Worm (Caenorhabditis elegans): ENCODE data around the gene col-95.

The col-95 gene

ce11 chrIII:11692380-11692779 is 11.4 kb upstream of the col-95 start:
- TF ChIP-seq elt-2 (tag; optimal IDR thresholded peaks at IDR 0.05), result no peak
- TF ChIP-seq nhr-11 (tag; optimal IDR thresholded peaks at IDR 0.05), result no peak
- TF ChIP-seq fkh-10 (GFP tag; optimal IDR thresholded peaks at IDR 0.05), result no peak
- TF ChIP-seq ceh-19 (GFP tag; optimal IDR thresholded peaks at IDR 0.05), result no peak
- no peak for TF ChIP-seq ceh-14 (tag; optimal IDR thresholded peaks at IDR 0.05)
- no peak for TF ChIP-seq ceh-34 (tag; optimal IDR thresholded peaks at IDR 0.05)
- no peak for TF ChIP-seq C08G9.2 (tag; optimal IDR thresholded peaks at IDR 0.05)
- no peak for TF ChIP-seq unc-55 (GFP tag; optimal IDR thresholded peaks at IDR 0.05)
- no peak for TF ChIP-seq pros-1 (tag; optimal IDR thresholded peaks at IDR 0.05)
- TF ChIP-seq pqm-1 (tag; optimal IDR thresholded peaks at IDR 0.05), result no peak
- TF ChIP-seq eyg-1 (tag; optimal IDR thresholded peaks at IDR 0.05), result no peak
- no peak for TF ChIP-seq ceh-2 (tag; optimal IDR thresholded peaks at IDR 0.05)

DNA sequence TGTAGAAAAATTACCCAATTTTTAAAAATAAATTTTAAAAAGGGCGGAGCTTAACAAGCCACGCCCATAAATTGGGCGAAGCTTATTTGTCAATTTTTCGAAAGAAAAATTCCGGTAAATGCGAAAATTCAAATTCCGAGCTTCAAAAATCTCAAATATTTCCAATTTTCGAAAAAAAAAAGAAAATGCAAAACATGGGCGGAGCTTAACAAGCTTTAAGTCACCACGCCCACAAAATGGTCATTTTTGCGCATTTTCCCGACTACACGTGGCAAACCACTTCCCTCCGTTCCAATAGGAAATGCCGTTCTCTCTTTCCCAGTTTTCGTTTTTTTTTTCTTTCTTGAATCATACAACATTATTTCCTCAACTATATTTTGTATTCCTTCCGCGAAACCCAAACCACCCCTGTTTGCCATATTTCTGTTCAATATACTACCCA is 9.3 kb upstream of the col-95 start:
- TF ChIP-seq lin-11 (tag; optimal IDR thresholded peaks at IDR 0.05) (no peak), unc-86 (tag; optimal IDR thresholded peaks at IDR 0.05) (no peak)

DNA sequence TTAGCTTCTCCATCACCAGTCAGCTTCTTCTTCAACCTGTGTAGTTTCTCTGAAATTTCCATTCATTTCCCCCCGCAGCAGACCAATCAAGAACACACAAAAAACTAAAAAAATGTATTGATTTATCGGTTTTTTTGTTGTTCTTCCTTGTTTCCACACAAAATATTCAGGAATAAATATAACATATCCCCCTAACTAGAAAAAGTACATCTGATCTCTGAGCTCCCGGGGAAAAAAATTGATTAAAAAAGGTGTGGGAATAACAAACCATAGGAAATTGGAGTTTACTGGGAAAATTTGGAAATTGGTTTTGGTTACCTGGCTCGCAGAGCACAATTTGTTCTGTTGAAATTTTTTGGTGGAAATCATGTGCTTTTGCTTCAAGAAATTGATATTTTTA is 8.8 kb upstream of the col-95 start, which contains the start of gene Y41C4A.22:
TSS of gene Y41C4A.22 (plus strand) at position 301 of the 400 bp plus-strand sequence.
- TF ChIP-seq sox-4 (tag; optimal IDR thresholded peaks at IDR 0.05) (no peak), madf-2 (tag; optimal IDR thresholded peaks at IDR 0.05) (no peak), elt-4 (tag; optimal IDR thresholded peaks at IDR 0.05) (no peak), hlh-8 (tag; optimal IDR thresholded peaks at IDR 0.05) (no peak), ceh-30 (tag; optimal IDR thresholded peaks at IDR 0.05) (no peak), ttx-3 (tag; optimal IDR thresholded peaks at IDR 0.05) (no peak), rnt-1 (tag; optimal IDR thresholded peaks at IDR 0.05) (no peak), nhr-11 (tag; optimal IDR thresholded peaks at IDR 0.05) (no peak), unc-42 (tag; optimal IDR thresholded peaks at IDR 0.05) (no peak), elt-2 (tag; optimal IDR thresholded peaks at IDR 0.05) (no peak)

DNA sequence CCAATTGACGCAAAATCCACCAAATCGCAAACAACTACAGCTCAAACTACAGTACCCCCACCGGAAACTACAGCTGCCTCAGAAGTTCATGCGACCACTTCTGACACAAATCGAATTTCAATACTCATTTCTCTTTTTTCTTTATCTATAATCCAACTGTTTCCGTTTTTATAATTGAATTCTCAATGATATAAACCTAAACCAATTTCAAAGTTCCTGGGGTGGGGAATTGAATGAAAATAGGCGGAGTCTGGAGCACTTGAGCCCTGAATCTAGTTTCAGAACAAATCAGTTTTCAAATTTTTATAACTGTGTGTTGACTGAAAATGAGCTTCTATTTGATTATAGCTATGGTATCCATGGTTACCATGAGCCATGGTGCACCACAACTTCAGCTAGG is 7.5 kb upstream of the col-95 start, which contains the start of gene Y41C4A.6:
TSS of gene Y41C4A.6 (plus strand) at position 301 of the 400 bp plus-strand sequence.
- TF ChIP-seq fkh-6 (tag; optimal IDR thresholded peaks at IDR 0.05) (no peak), ceh-31 (tag; optimal IDR thresholded peaks at IDR 0.05) (no peak), T23F11.4 (GFP tag; optimal IDR thresholded peaks at IDR 0.05) (no peak), zip-5 (tag; optimal IDR thresholded peaks at IDR 0.05) (no peak), pat-9 (tag; optimal IDR thresholded peaks at IDR 0.05) (no peak), nhr-232 (tag; optimal IDR thresholded peaks at IDR 0.05) (no peak), elt-2 (tag; optimal IDR thresholded peaks at IDR 0.05) (no peak), C08G9.2 (tag; optimal IDR thresholded peaks at IDR 0.05) (no peak), dmd-4 (tag; optimal IDR thresholded peaks at IDR 0.05; ENCODE audit: borderline replicate concordance) (no peak)

- no peak for TF ChIP-seq ceh-18 (tag; optimal IDR thresholded peaks at IDR 0.05)
- TF ChIP-seq sox-4 (tag; optimal IDR thresholded peaks at IDR 0.05), result no peak
- no peak for TF ChIP-seq pat-9 (tag; optimal IDR thresholded peaks at IDR 0.05)
- no peak for TF ChIP-seq lin-11 (tag; optimal IDR thresholded peaks at IDR 0.05)
- no peak for TF ChIP-seq ahr-1 (tag; optimal IDR thresholded peaks at IDR 0.05)
- no peak for TF ChIP-seq fkh-10 (GFP tag; optimal IDR thresholded peaks at IDR 0.05)
- TF ChIP-seq ets-4 (tag; optimal IDR thresholded peaks at IDR 0.05), result no peak
- no peak for TF ChIP-seq nhr-11 (tag; optimal IDR thresholded peaks at IDR 0.05)
- TF ChIP-seq elt-4 (tag; optimal IDR thresholded peaks at IDR 0.05), result no peak
- no peak for TF ChIP-seq F13H6.1 (tag; optimal IDR thresholded peaks at IDR 0.05)
Measured at ce11 chrIII:11698569-11698968, 5.2 kb upstream of the col-95 start, which contains the start of gene Y41C4A.7. Y41C4A.7 (plus strand) TSS chrIII:11698869.

DNA sequence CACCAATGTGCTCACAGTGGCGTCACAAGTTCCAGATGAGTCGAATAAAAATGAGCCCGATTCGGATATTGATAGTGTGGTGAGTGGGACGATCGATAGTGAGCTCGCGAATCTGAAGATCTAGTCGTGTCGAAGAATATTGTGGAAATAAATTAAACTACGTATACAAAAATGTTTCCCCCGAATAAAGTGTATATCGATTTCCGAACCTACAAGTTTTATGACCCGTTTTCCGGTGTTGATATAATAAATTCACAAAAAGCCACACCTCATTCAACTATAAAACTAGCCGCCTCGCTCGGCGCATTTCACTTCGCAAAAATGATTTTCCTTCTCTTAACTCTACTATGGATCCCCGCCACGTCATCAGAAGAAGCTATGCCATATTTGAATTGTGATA is 3.8 kb upstream of the col-95 start, which contains the start of gene pqn-84:
TSS of gene pqn-84 (plus strand) at position 301 of the 400 bp plus-strand sequence.
- TF ChIP-seq pag-3 (tag; optimal IDR thresholded peaks at IDR 0.05; ENCODE audit: borderline replicate concordance) (no peak), nhr-232 (tag; optimal IDR thresholded peaks at IDR 0.05) (no peak), eyg-1 (tag; optimal IDR thresholded peaks at IDR 0.05) (no peak), tbx-7 (tag; optimal IDR thresholded peaks at IDR 0.05) (no peak), pha-4 (tag; optimal IDR thresholded peaks at IDR 0.05) (no peak), ceh-45 (GFP tag; IDR thresholded peaks at IDR 0.05) (no peak), hlh-8 (tag; optimal IDR thresholded peaks at IDR 0.05) (no peak), unc-55 (GFP tag; optimal IDR thresholded peaks at IDR 0.05) (no peak), hlh-6 (tag; optimal IDR thresholded peaks at IDR 0.05) (no peak), Y22D7AL.16 (tag; optimal IDR thresholded peaks at IDR 0.05) (no peak), ceh-9 (tag; optimal IDR thresholded peaks at IDR 0.05) (no peak), pha-2 (tag; optimal IDR thresholded peaks at IDR 0.05) (no peak), ceh-2 (tag; optimal IDR thresholded peaks at IDR 0.05) (no peak)

Measured in whole organism, late embryonic.